Worm (Caenorhabditis elegans): ENCODE results near the gene F59A6.4.

DNA sequence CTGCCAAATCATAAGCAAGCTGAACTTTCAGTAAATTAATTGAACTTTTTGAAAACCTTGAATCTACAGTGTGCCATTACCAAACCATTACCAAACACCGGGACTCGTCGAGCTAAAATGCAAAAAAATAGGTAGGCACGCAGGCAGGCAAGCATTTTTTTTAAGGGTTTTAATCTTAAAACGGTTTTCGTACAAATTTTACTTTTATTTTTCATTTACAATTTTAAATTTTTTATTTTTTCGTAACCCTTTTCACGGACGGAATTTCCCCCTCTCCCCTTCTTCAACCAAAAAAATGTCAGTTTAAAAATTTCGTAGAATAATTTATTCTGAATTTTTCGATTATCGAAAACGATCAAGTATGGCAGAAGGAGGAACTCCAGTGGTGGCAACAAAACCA, 9.5 kb downstream of the F59A6.4 start, which contains the start of gene F59A6.2:
- TF ChIP-seq W03F9.2 (tag; optimal IDR thresholded peaks at IDR 0.05) = no peak
- TF ChIP-seq dao-5 (tag; optimal IDR thresholded peaks at IDR 0.05) = no peak
